Fruit fly (Drosophila melanogaster): ENCODE results near the gene CG34328.

Gene CG34328

DNA sequence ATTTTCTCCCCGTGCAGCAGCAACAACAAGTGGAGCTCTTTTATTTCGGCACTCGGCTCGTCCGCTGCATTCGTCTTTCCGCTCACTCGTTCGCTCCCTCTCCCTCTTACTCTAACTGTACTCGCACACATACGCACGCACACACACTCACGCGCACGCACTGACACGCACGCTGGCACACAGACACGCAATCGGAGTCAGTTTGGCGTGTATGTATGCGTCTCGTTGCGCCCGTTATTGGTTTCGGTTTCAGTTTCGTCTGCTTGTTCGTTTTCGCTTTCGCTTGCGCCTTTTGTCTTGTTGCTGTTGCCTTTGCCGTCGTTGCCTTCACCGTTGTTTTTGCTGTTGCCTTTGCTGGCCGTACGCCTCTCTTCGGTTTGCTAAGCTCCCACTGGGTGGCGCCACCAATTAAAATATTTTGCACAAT is 42.1 kb downstream of the CG34328 start (continued):
- TF ChIP-seq ken (GFP tag; IDR thresholded peaks at IDR 0.05) (no peak), Atf3 (GFP tag; optimal IDR thresholded peaks at IDR 0.05) (no peak), stwl (tag; optimal IDR thresholded peaks at IDR 0.05) (no peak), Deaf1 (tag; optimal IDR thresholded peaks at IDR 0.05) (peak; percentile 97), CG8388 (GFP tag; optimal IDR thresholded peaks at IDR 0.05) (no peak), Dbx (GFP tag; IDR thresholded peaks at IDR 0.05) (no peak), CG1832 (GFP tag; optimal IDR thresholded peaks at IDR 0.05) (peak; percentile 50), mam (GFP tag; optimal IDR thresholded peaks at IDR 0.05) (no peak), Usf (GFP tag; optimal IDR thresholded peaks at IDR 0.05) (no peak), CG2202 (tag; optimal IDR thresholded peaks at IDR 0.05) (peak; percentile 1), Nf-YB (GFP tag; optimal IDR thresholded peaks at IDR 0.05) (peak; percentile 40), caup (GFP tag; optimal IDR thresholded peaks at IDR 0.05; ENCODE audit: severe bottlenecking) (no peak), CG15696 (tag; optimal IDR thresholded peaks at IDR 0.05) (no peak), CG8290 (GFP tag; optimal IDR thresholded peaks at IDR 0.05) (no peak), CG8290 (tag; optimal IDR thresholded peaks at IDR 0.05) (peak in 1 of 2 experiments; percentile 46), tgo (GFP tag; IDR thresholded peaks at IDR 0.05) (0 out of 3 replicates have a peak, but pooled peaks have one; percentile 6), dan (GFP tag; IDR thresholded peaks at IDR 0.05) (no peak), peb (GFP tag; IDR thresholded peaks at IDR 0.05) (no peak), CG7963 (GFP tag; IDR thresholded peaks at IDR 0.05; ENCODE audit: partially characterized antibody) (no peak), run (tag; optimal IDR thresholded peaks at IDR 0.05) (no peak), CG13894 (tag; optimal IDR thresholded peaks at IDR 0.05) (peak; percentile 5), gcm (GFP tag; optimal IDR thresholded peaks at IDR 0.05) (no peak), fd64A (GFP tag; optimal IDR thresholded peaks at IDR 0.05) (no peak), jumu (GFP tag; optimal IDR thresholded peaks at IDR 0.05) (no peak), CG10462 (GFP tag; optimal IDR thresholded peaks at IDR 0.05) (no peak), otp (GFP tag; IDR thresholded peaks at IDR 0.05) (no peak), CG7745 (tag; optimal IDR thresholded peaks at IDR 0.05) (no peak), slou (GFP tag; optimal IDR thresholded peaks at IDR 0.05) (no peak), unc-4 (GFP tag; IDR thresholded peaks at IDR 0.05; ENCODE audit: partially characterized antibody) (no peak), BtbVII (GFP tag; optimal IDR thresholded peaks at IDR 0.05) (no peak), croc (GFP tag; conservative IDR thresholded peaks at IDR 0.05) (no peak), CG7372 (GFP tag; IDR thresholded peaks at IDR 0.05) (no peak), Kr (GFP tag; optimal IDR thresholded peaks at IDR 0.05) (no peak), Trl (optimal IDR thresholded peaks at IDR 0.05) (peak; percentile 9 to 44), Trl (GFP tag; optimal IDR thresholded peaks at IDR 0.05) (no peak), Dip3 (GFP tag; optimal IDR thresholded peaks at IDR 0.05) (no peak), p53 (GFP tag; optimal IDR thresholded peaks at IDR 0.05) (peak; percentile 0), fd3F (GFP tag; optimal IDR thresholded peaks at IDR 0.05) (no peak), HLH4C (GFP tag; IDR thresholded peaks at IDR 0.05; ENCODE audit: partially characterized antibody) (no peak), CG12155 (GFP tag; optimal IDR thresholded peaks at IDR 0.05) (no peak), CoRest (tag; optimal IDR thresholded peaks at IDR 0.05) (peak; percentile 39), ara (GFP tag; IDR thresholded peaks at IDR 0.05) (0 out of 2 replicates have a peak, but pooled peaks have one; percentile 45), CG2199 (GFP tag; IDR thresholded peaks at IDR 0.05) (peak; percentile 88), Dref (GFP tag; IDR thresholded peaks at IDR 0.05) (no peak), Hr3 (GFP tag; optimal IDR thresholded peaks at IDR 0.05) (no peak), gce (GFP tag; IDR thresholded peaks at IDR 0.05) (no peak), CG14710 (tag; optimal IDR thresholded peaks at IDR 0.05) (peak; percentile 9), CG31441 (GFP tag; IDR thresholded peaks at IDR 0.05) (no peak), z (GFP tag; IDR thresholded peaks at IDR 0.05) (peak; percentile 88), cwo (GFP tag; optimal IDR thresholded peaks at IDR 0.05) (no peak), Abd-B (GFP tag; optimal IDR thresholded peaks at IDR 0.05) (no peak), cg (GFP tag; optimal IDR thresholded peaks at IDR 0.05) (peak; percentile 90)

Measured in whole organism, embryonic.